Worm (Caenorhabditis elegans) whole organism, late embryonic: ENCODE measurements around the gene Y45F10C.1.
"Not testable (repeated sequence)": the region's sequence is repeated elsewhere in the genome, so short reads cannot be mapped to it uniquely, and the experiment has no call there.

Source experiments
- C08G9.2 ChIP-seq: sonication (generic microtip); optimal IDR thresholded peaks from 2 replicates; lab custom pipeline; 2016; ENCODE audit warnings: mild to moderate bottlenecking, missing genetic modification characterization, moderate library complexity, missing compliant biosample characterization
- C38D4.7 ChIP-seq: fragments of 200-800 bp; sonication (Bioruptor generic); optimal IDR thresholded peaks from 2 replicates; lab custom pipeline; 2018; ENCODE audit warnings: mild to moderate bottlenecking, missing genetic modification characterization, moderate library complexity, missing compliant biosample characterization
- K02D7.2 ChIP-seq: sonication (generic microtip); optimal IDR thresholded peaks from 2 replicates; lab custom pipeline; 2017; ENCODE audit warnings: mild to moderate bottlenecking, missing genetic modification characterization, missing compliant biosample characterization
- T23F11.4 ChIP-seq: fragments of 200-800 bp; sonication (Bioruptor generic); optimal IDR thresholded peaks from 2 replicates; lab custom pipeline; 2018; ENCODE audit warnings: mild to moderate bottlenecking, missing genetic modification characterization, missing compliant biosample characterization
- Y22D7AL.16 ChIP-seq: sonication (generic microtip); optimal IDR thresholded peaks from 2 replicates; lab custom pipeline; 2016; ENCODE audit warnings: missing genetic modification characterization, missing compliant biosample characterization
- ahr-1 ChIP-seq: sonication (generic microtip); optimal IDR thresholded peaks from 2 replicates; lab custom pipeline; 2016; ENCODE audit warnings: missing genetic modification characterization, missing compliant biosample characterization
- ama-1 ChIP-seq: fragments of 150-350 bp; optimal IDR thresholded peaks from 2 replicates; lab custom pipeline; 2014
- ceh-14 ChIP-seq: sonication (generic microtip); optimal IDR thresholded peaks from 2 replicates; lab custom pipeline; 2016; ENCODE audit warnings: missing genotype, missing genetic modification characterization, missing compliant biosample characterization
- ceh-22 ChIP-seq: sonication (generic microtip); optimal IDR thresholded peaks from 2 replicates; lab custom pipeline; 2017; ENCODE audit warnings: missing biosample characterization, missing genetic modification characterization
- ceh-6 ChIP-seq: fragments of 200-800 bp; sonication (Bioruptor generic); optimal IDR thresholded peaks from 2 replicates; lab custom pipeline; 2018; ENCODE audit warnings: mild to moderate bottlenecking, missing genetic modification characterization, missing compliant biosample characterization
- ceh-9 ChIP-seq: sonication (generic microtip); optimal IDR thresholded peaks from 2 replicates; lab custom pipeline; 2016; ENCODE audit warnings: mild to moderate bottlenecking, missing genetic modification characterization, inconsistent platforms, missing compliant biosample characterization
- ets-4 ChIP-seq: sonication (generic microtip); optimal IDR thresholded peaks from 2 replicates; lab custom pipeline; 2016; ENCODE audit warnings: missing genetic modification characterization, missing compliant biosample characterization
- eyg-1 ChIP-seq: sonication (generic microtip); optimal IDR thresholded peaks from 2 replicates; lab custom pipeline; 2016; ENCODE audit warnings: missing genotype, missing genetic modification characterization, missing compliant biosample characterization
- fax-1 ChIP-seq: sonication (generic microtip); optimal IDR thresholded peaks from 2 replicates; lab custom pipeline; 2016; ENCODE audit warnings: missing genotype, missing genetic modification characterization, missing compliant biosample characterization
- fkh-10 ChIP-seq: fragments of 150-350 bp; optimal IDR thresholded peaks from 2 replicates; lab custom pipeline; 2014; ENCODE audit warnings: missing biosample characterization, missing genetic modification reagents, missing genetic modification characterization
- gmeb-2 ChIP-seq: sonication (generic microtip); optimal IDR thresholded peaks from 2 replicates; lab custom pipeline; 2016; ENCODE audit warnings: missing genetic modification characterization, inconsistent platforms, missing compliant biosample characterization
- hlh-13 ChIP-seq: fragments of 200-800 bp; sonication (Bioruptor generic); optimal IDR thresholded peaks from 2 replicates; lab custom pipeline; 2018; ENCODE audit warnings: mild to moderate bottlenecking, missing genetic modification characterization, missing compliant biosample characterization
- hlh-30 ChIP-seq: sonication (generic microtip); optimal IDR thresholded peaks from 2 replicates; lab custom pipeline; 2017; ENCODE audit warnings: antibody characterized with exemption, missing genetic modification characterization, missing compliant biosample characterization; ENCODE audit not compliant: insufficient read depth
- hlh-8 ChIP-seq: sonication (generic microtip); optimal IDR thresholded peaks from 2 replicates; lab custom pipeline; 2016; ENCODE audit warnings: missing genotype, missing genetic modification characterization, missing compliant biosample characterization
- lim-6 ChIP-seq: sonication (generic microtip); optimal IDR thresholded peaks from 2 replicates; lab custom pipeline; 2016; ENCODE audit warnings: missing genetic modification characterization, missing compliant biosample characterization
- lin-11 ChIP-seq: fragments of 200-800 bp; sonication (Bioruptor generic); optimal IDR thresholded peaks from 2 replicates; lab custom pipeline; 2018; ENCODE audit warnings: mild to moderate bottlenecking, missing genetic modification characterization, missing compliant biosample characterization
- madf-2 ChIP-seq: sonication (generic microtip); optimal IDR thresholded peaks from 2 replicates; lab custom pipeline; 2017; ENCODE audit warnings: missing genetic modification characterization, missing compliant biosample characterization
- mec-3 ChIP-seq: sonication (generic microtip); optimal IDR thresholded peaks from 2 replicates; lab custom pipeline; 2016; ENCODE audit warnings: borderline replicate concordance, missing genetic modification characterization, missing compliant biosample characterization
- nfya-1 ChIP-seq: sonication (generic microtip); optimal IDR thresholded peaks from 2 replicates; lab custom pipeline; 2017; ENCODE audit warnings: missing genetic modification characterization, mild to moderate bottlenecking, missing compliant biosample characterization, antibody characterized with exemption, moderate library complexity
- nhr-11 ChIP-seq: fragments of 150-350 bp; optimal IDR thresholded peaks from 2 replicates; lab custom pipeline; 2014; ENCODE audit warnings: missing biosample characterization, missing genetic modification characterization
- npax-4 ChIP-seq: sonication (generic microtip); optimal IDR thresholded peaks from 2 replicates; lab custom pipeline; 2016; ENCODE audit warnings: missing genetic modification characterization, missing compliant biosample characterization
- pat-9 ChIP-seq: fragments of 200-800 bp; sonication (Bioruptor generic); optimal IDR thresholded peaks from 2 replicates; lab custom pipeline; 2018; ENCODE audit warnings: mild to moderate bottlenecking, missing genetic modification characterization, moderate library complexity, missing compliant biosample characterization
- pqm-1 ChIP-seq: sonication (generic microtip); optimal IDR thresholded peaks from 2 replicates; lab custom pipeline; 2016; ENCODE audit warnings: missing genetic modification characterization, missing compliant biosample characterization
- pros-1 ChIP-seq: fragments of 150-350 bp; optimal IDR thresholded peaks from 2 replicates; lab custom pipeline; 2014; ENCODE audit warnings: missing biosample characterization, missing genetic modification reagents, missing genetic modification characterization
- ref-2 ChIP-seq: sonication (generic microtip); optimal IDR thresholded peaks from 2 replicates; lab custom pipeline; 2016; ENCODE audit warnings: missing genetic modification characterization, missing compliant biosample characterization
- sox-2 ChIP-seq: fragments of 200-800 bp; sonication (Bioruptor generic); IDR thresholded peaks from 2 replicates; pipeline ENCODE4 v1.3.6; 2022; ENCODE audit warnings: missing genetic modification reagents, missing genetic modification characterization, missing compliant biosample characterization
- sox-4 ChIP-seq: sonication (generic microtip); optimal IDR thresholded peaks from 2 replicates; lab custom pipeline; 2017; ENCODE audit warnings: mild to moderate bottlenecking, missing genetic modification characterization, inconsistent platforms, missing compliant biosample characterization
- unc-55 ChIP-seq: sonication (generic microtip); optimal IDR thresholded peaks from 2 replicates; lab custom pipeline; 2017; ENCODE audit warnings: missing biosample characterization, missing genetic modification reagents, missing genetic modification characterization

Gene Y45F10C.1

ce11 chrIV:13652023-13652422 lies 7.3 kb downstream of the Y45F10C.1 start, which contains the start of gene Y45F10C.6:
TSS of gene Y45F10C.6 (plus strand) at chrIV:13652323.
- not testable (repeated sequence) for TF ChIP-seq ceh-14, lin-11, hlh-8 (tag; lab: Kevin White, UChicago)
- TF ChIP-seq, all 69 proteins: peak for 0; not testable (repeated sequence) for 69

- TF ChIP-seq C38D4.7; T23F11.4 (GFP tag; lab: Kevin White, UChicago); hlh-30 (tag; lab: Kevin White, UChicago): not testable (repeated sequence)
- TF ChIP-seq, all 69 proteins: peak for 0; not testable (repeated sequence) for 69
Measured at ce11 chrIV:13651411-13651810, 7.9 kb downstream of the Y45F10C.1 start, which contains the start of gene C08F11.12. TSS of gene C08F11.12 (minus strand) at chrIV:13651511.

- TF ChIP-seq eyg-1 (tag; lab: Kevin White, UChicago) (no peak), Y22D7AL.16 (tag; lab: Kevin White, UChicago) (no peak), npax-4 (tag; lab: Kevin White, UChicago) (no peak), hlh-13 (no peak), fkh-10 (GFP tag; lab: Kevin White, UChicago) (no peak), fax-1 (tag; lab: Kevin White, UChicago) (no peak), C08G9.2 (tag; lab: Kevin White, UChicago) (no peak), K02D7.2 (no peak), lim-6 (tag; lab: Kevin White, UChicago) (no peak), hlh-8 (tag; lab: Kevin White, UChicago) (no peak), ahr-1 (no peak), nfya-1 (tag; lab: Kevin White, UChicago) (no peak), unc-55 (GFP tag; lab: Kevin White, UChicago) (no peak), ref-2 (no peak), pat-9 (no peak), nhr-11 (tag; lab: Kevin White, UChicago) (no peak), sox-4 (tag; lab: Kevin White, UChicago) (no peak), gmeb-2 (no peak), ceh-9 (no peak), mec-3 (tag; lab: Kevin White, UChicago) (no peak)
Measured at ce11 chrIV:13650238-13650637, 9.1 kb downstream of the Y45F10C.1 start, which contains the start of gene C08F11.17. TSS of gene C08F11.17 (minus strand) at chrIV:13650338.

ce11 chrIV:13649126-13649525 lies 10.2 kb downstream of the Y45F10C.1 start, which contains the start of gene C08F11.10:
TSS of gene C08F11.10 (minus strand) at chrIV:13649226.
- TF ChIP-seq C38D4.7 (no peak), ref-2 (no peak)

ce11 chrIV:13647558-13647957 lies 11.8 kb downstream of the Y45F10C.1 start, which contains the start of gene ule-4:
TSS of gene ule-4 (minus strand) at chrIV:13647658.
- TF ChIP-seq pqm-1 (tag; lab: Kevin White, UChicago) = no peak
- no peak for TF ChIP-seq madf-2 (tag; lab: Kevin White, UChicago)
- TF ChIP-seq ceh-22 (tag; lab: Kevin White, UChicago) = no peak
- TF ChIP-seq ets-4 (tag; lab: Kevin White, UChicago) = no peak
- no peak for TF ChIP-seq ceh-6 (GFP tag; lab: Kevin White, UChicago)
- no peak for TF ChIP-seq sox-2 (GFP tag; lab: Robert Waterston, UW)
- TF ChIP-seq pros-1 (tag; lab: Kevin White, UChicago) = no peak
- no peak for TF ChIP-seq ama-1 (lab: Kevin White, UChicago)
